Fruit fly (Drosophila melanogaster) whole organism, wandering third instar larva: ENCODE results near the gene Proc.

Experiments used
- Abd-B ChIP-seq: fragments of >200 bp; optimal IDR thresholded peaks from 2 replicates; lab custom pipeline; 2017; ENCODE audit warnings: missing biosample characterization, missing genetic modification characterization
- CG32264 ChIP-seq: fragments of 200-800 bp; sonication (Bioruptor generic); optimal IDR thresholded peaks from 2 replicates; lab custom pipeline; 2016; ENCODE audit warnings: missing biosample characterization, missing genetic modification characterization
- CG9705 ChIP-seq: fragments of 200-800 bp; sonication (Bioruptor generic); optimal IDR thresholded peaks from 2 replicates; lab custom pipeline; 2018; ENCODE audit warnings: missing biosample characterization, mild to moderate bottlenecking, missing genetic modification characterization
- CrebA ChIP-seq: fragments of 200-800 bp; sonication (Bioruptor generic); optimal IDR thresholded peaks from 2 replicates; lab custom pipeline; 2016; ENCODE audit warnings: missing biosample characterization, mild to moderate bottlenecking, missing genetic modification characterization, borderline replicate concordance
- Dfd ChIP-seq: fragments of >200 bp; optimal IDR thresholded peaks from 2 replicates; lab custom pipeline; 2017; ENCODE audit warnings: missing biosample characterization, missing genetic modification characterization
- Dif ChIP-seq: fragments of 200-275, 200-300 bp; sonication (Bioruptor generic); optimal IDR thresholded peaks from 2 replicates; lab custom pipeline; 2018; ENCODE audit warnings: missing biosample characterization, missing genetic modification characterization; ENCODE audit not compliant: partially characterized antibody
- GATAd ChIP-seq: sonication (Bioruptor generic); optimal IDR thresholded peaks from 2 replicates; lab custom pipeline; 2016; ENCODE audit warnings: missing biosample characterization, missing genetic modification characterization
- HLH106 ChIP-seq: fragments of 200-800 bp; optimal IDR thresholded peaks from 3 replicates; lab custom pipeline; 2019; ENCODE audit warnings: missing biosample characterization, mild to moderate bottlenecking, missing genetic modification characterization, moderate library complexity
- Hnf4 ChIP-seq: fragments of 200-800 bp; sonication (Bioruptor generic); optimal IDR thresholded peaks from 2 replicates; lab custom pipeline; 2016; ENCODE audit warnings: missing biosample characterization, mild to moderate bottlenecking, missing genetic modification characterization
- Hr78 ChIP-seq: fragments of >200 bp; optimal IDR thresholded peaks from 2 replicates; lab custom pipeline; 2017; ENCODE audit warnings: missing biosample characterization, missing genetic modification characterization
- Hr83 ChIP-seq: fragments of 200-300 bp; sonication (Bioruptor generic); optimal IDR thresholded peaks from 2 replicates; lab custom pipeline; 2016; ENCODE audit warnings: missing biosample characterization, mild to moderate bottlenecking, missing genetic modification characterization, moderate library complexity; ENCODE audit not compliant: poor library complexity, severe bottlenecking
- Jra ChIP-seq: sonication (Bioruptor generic); optimal IDR thresholded peaks from 2 replicates; lab custom pipeline; 2016; ENCODE audit warnings: missing biosample characterization, missing genetic modification characterization
- Mio ChIP-seq: sonication (Bioruptor generic); optimal IDR thresholded peaks from 2 replicates; lab custom pipeline; 2016; ENCODE audit warnings: missing biosample characterization, missing genetic modification characterization
- Myc ChIP-seq: fragments of >200 bp; optimal IDR thresholded peaks from 2 replicates; lab custom pipeline; 2017
- N ChIP-seq: fragments of >200 bp; optimal IDR thresholded peaks from 2 replicates; lab custom pipeline; 2018; ENCODE audit warnings: missing biosample characterization, missing external identifiers, missing genetic modification characterization
- OdsH ChIP-seq: fragments of 200-800 bp; sonication (Bioruptor generic); optimal IDR thresholded peaks from 2 replicates; lab custom pipeline; 2016; ENCODE audit warnings: missing biosample characterization, mild to moderate bottlenecking, missing genetic modification characterization
- Rel ChIP-seq, 2 experiments: fragments of 200-800 bp; sonication (Bioruptor generic) in 1 of 2; optimal IDR thresholded peaks; 2 replicates in 1 of 2; 3 replicates in 1 of 2; lab custom pipeline; 2016 to 2019; ENCODE audit warnings: mild to moderate bottlenecking in 2 of 2, missing biosample characterization in 2 of 2, missing genetic modification characterization in 2 of 2, moderate library complexity in 1 of 2
- Sp1 ChIP-seq: fragments of 200-800 bp; sonication (Bioruptor generic); optimal IDR thresholded peaks from 3 replicates; lab custom pipeline; 2019; ENCODE audit warnings: missing biosample characterization, mild to moderate bottlenecking, missing genetic modification characterization, moderate library complexity
- Vsx2 ChIP-seq: fragments of 200-300, 225-300 bp; sonication (Bioruptor generic); optimal IDR thresholded peaks from 2 replicates; lab custom pipeline; 2018; ENCODE audit warnings: missing biosample characterization, missing genetic modification characterization; ENCODE audit not compliant: partially characterized antibody
- br ChIP-seq: fragments of 200-800 bp; sonication (Bioruptor generic); optimal IDR thresholded peaks from 2 replicates; lab custom pipeline; 2016; ENCODE audit warnings: missing biosample characterization, missing genetic modification characterization
- brk ChIP-seq: fragments of 200-800 bp; sonication (Bioruptor generic); optimal IDR thresholded peaks from 2 replicates; lab custom pipeline; 2016; ENCODE audit warnings: missing biosample characterization, mild to moderate bottlenecking, missing genetic modification characterization
- dl ChIP-seq, 2 experiments: fragments of 175-275, 200-275 bp in 1 of 2; fragments of 200-275 bp in 1 of 2; sonication (Bioruptor generic); optimal IDR thresholded peaks; lab custom pipeline; 2018; ENCODE audit warnings: mild to moderate bottlenecking in 2 of 2, missing biosample characterization in 2 of 2, missing genetic modification characterization in 2 of 2, moderate library complexity in 2 of 2; ENCODE audit not compliant: partially characterized antibody in 2 of 2, insufficient read depth in 1 of 2
- dmrt93B ChIP-seq: fragments of 200-800 bp; sonication (Bioruptor generic); optimal IDR thresholded peaks from 2 replicates; lab custom pipeline; 2018; ENCODE audit warnings: missing biosample characterization, mild to moderate bottlenecking, missing genetic modification characterization
- dsf ChIP-seq: sonication (Bioruptor generic); optimal IDR thresholded peaks from 2 replicates; lab custom pipeline; 2016; ENCODE audit warnings: missing biosample characterization, missing genetic modification characterization, borderline replicate concordance
- ey ChIP-seq: fragments of 200-800 bp; sonication (Bioruptor generic); optimal IDR thresholded peaks from 2 replicates; lab custom pipeline; 2016; ENCODE audit warnings: missing biosample characterization, missing genetic modification characterization
- foxo ChIP-seq, 2 experiments: fragments of 200-800 bp; sonication (Bioruptor generic); optimal IDR thresholded peaks; 2 replicates in 1 of 2; 3 replicates in 1 of 2; lab custom pipeline; 2016 to 2017; ENCODE audit warnings: missing biosample characterization in 2 of 2, missing genetic modification characterization in 2 of 2
- fru ChIP-seq: fragments of 200-800 bp; sonication (Bioruptor generic); optimal IDR thresholded peaks from 3 replicates; lab custom pipeline; 2016; ENCODE audit warnings: missing biosample characterization, mild to moderate bottlenecking, missing genetic modification characterization
- h ChIP-seq: fragments of 200-800 bp; sonication (Bioruptor generic); optimal IDR thresholded peaks from 3 replicates; lab custom pipeline; 2016; ENCODE audit warnings: missing biosample characterization, mild to moderate bottlenecking, missing genetic modification characterization
- jim ChIP-seq: fragments of 175-275, 200-325 bp; sonication (Bioruptor generic); optimal IDR thresholded peaks from 2 replicates; lab custom pipeline; 2016; ENCODE audit warnings: missing biosample characterization, mild to moderate bottlenecking, missing genetic modification characterization
- lola ChIP-seq: fragments of >200 bp; optimal IDR thresholded peaks from 2 replicates; lab custom pipeline; 2017; ENCODE audit warnings: missing biosample characterization, missing genetic modification characterization
- pan ChIP-seq: fragments of >200 bp; optimal IDR thresholded peaks from 2 replicates; lab custom pipeline; 2017
- psq ChIP-seq: fragments of 200-800 bp; sonication (Bioruptor generic); optimal IDR thresholded peaks from 3 replicates; lab custom pipeline; 2017; ENCODE audit warnings: missing biosample characterization, mild to moderate bottlenecking, missing genetic modification characterization, moderate library complexity
- rgr ChIP-seq: fragments of 200-800 bp; sonication (Bioruptor generic); optimal IDR thresholded peaks from 3 replicates; lab custom pipeline; 2016; ENCODE audit warnings: missing biosample characterization, mild to moderate bottlenecking, missing genetic modification characterization
- sage ChIP-seq: fragments of 200-800 bp; sonication (Bioruptor generic); optimal IDR thresholded peaks from 2 replicates; lab custom pipeline; 2016; ENCODE audit warnings: missing biosample characterization, mild to moderate bottlenecking, missing genetic modification characterization
- sv ChIP-seq: fragments of 200-800 bp; sonication (Bioruptor generic); optimal IDR thresholded peaks from 3 replicates; lab custom pipeline; 2016; ENCODE audit warnings: missing biosample characterization, missing genetic modification characterization
- tai ChIP-seq: sonication (Bioruptor generic); optimal IDR thresholded peaks from 2 replicates; lab custom pipeline; 2016; ENCODE audit warnings: missing biosample characterization, missing genetic modification characterization
- usp ChIP-seq: fragments of >200 bp; optimal IDR thresholded peaks from 2 replicates; lab custom pipeline; 2017; ENCODE audit warnings: missing biosample characterization, missing genetic modification characterization
- woc ChIP-seq: sonication (Bioruptor generic); optimal IDR thresholded peaks from 2 replicates; lab custom pipeline; 2016; ENCODE audit warnings: missing biosample characterization, mild to moderate bottlenecking, missing genetic modification characterization

The Proc gene

DNA sequence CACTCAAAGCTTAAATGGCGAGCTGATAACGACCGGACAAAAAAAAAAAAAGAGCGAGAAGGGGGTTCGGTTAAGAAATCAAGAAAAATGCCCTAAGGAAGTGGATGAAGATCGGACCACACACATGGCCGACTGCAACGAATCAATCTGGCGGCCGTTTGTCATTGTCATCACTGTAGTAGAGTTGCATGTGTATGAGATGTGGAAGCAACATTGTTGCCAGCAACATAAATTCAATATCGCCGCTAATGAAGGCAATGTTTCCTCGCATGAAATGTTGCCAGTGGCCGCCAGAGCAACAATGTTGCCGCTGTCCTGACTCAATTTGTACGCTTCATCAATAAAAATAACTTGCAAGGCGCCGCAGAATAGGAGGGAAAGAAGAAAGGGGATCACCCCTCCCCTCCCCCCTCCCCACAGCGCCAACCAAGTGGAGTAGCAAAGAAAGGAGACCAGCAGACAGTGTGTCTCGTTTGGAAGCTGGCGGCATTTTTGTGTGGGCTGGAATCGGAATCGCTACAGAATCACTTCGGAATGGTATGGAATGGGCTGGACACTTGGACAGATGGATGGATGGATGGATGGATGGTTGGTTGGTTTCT, 43.8 kb upstream of the Proc start:
- TF ChIP-seq ey (GFP tag; lab: Kevin White, UChicago) (no peak), psq (peak; percentile 7), Dfd (peak; percentile 61), sage (no peak), h (GFP tag; lab: Kevin White, UChicago) (no peak), woc (no peak), rgr (GFP tag; lab: Kevin White, UChicago) (peak; percentile 22), HLH106 (tag; lab: Kevin White, UChicago) (no peak), foxo (GFP tag; optimal IDR thresholded peaks at IDR 0.05; lab: Kevin White, UChicago) (peak in 1 of 2 experiments; percentile 18)

DNA sequence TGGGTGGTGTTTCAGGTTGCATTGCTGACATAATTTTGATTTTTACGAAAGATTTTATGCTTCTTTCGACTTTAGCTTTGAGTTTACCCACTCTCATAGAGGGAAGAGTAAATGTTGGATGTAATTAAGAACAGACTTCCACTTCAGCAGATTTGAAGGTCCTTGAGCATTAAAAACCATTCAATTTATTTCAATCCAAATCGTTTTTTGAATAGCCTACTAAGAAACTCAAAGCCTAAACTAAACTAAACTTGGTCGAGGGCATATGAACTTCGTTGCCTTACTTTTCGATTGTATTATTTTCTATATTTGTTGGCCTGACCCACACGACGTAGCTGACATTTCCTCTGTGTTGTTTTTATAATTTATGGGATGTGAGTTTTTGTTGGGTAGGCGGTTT, 41.6 kb upstream of the Proc start:
- TF ChIP-seq Dfd, result no peak
- TF ChIP-seq usp (GFP tag; lab: Kevin White, UChicago), result no peak
- no peak for TF ChIP-seq Myc
- no peak for TF ChIP-seq dsf (GFP tag; lab: Kevin White, UChicago)
- no peak for TF ChIP-seq sv (GFP tag; lab: Kevin White, UChicago)
- no peak for TF ChIP-seq Mio (GFP tag; lab: Kevin White, UChicago)
- TF ChIP-seq brk, result no peak
- TF ChIP-seq rgr (GFP tag; lab: Kevin White, UChicago), result no peak
- no peak for TF ChIP-seq dl (GFP tag; optimal IDR thresholded peaks at IDR 0.05; lab: Kevin White, UChicago; ENCODE audit: insufficient read depth in 1 of 2, partially characterized antibody in 2 of 2)
- no peak for TF ChIP-seq ey (GFP tag; lab: Kevin White, UChicago)
- no peak for TF ChIP-seq Hr83 (GFP tag; lab: Kevin White, UChicago)
- TF ChIP-seq GATAd (GFP tag; lab: Kevin White, UChicago), result no peak
- TF ChIP-seq lola, result no peak
- no peak for TF ChIP-seq h (GFP tag; lab: Kevin White, UChicago)

dm6 chr2L:7911209-7911859, 40.1 kb upstream of the Proc start:
- TF ChIP-seq CG9705 (GFP tag; lab: Kevin White, UChicago), result no peak
- TF ChIP-seq psq, result peak; percentile 56
- TF ChIP-seq br (GFP tag; lab: Kevin White, UChicago), result peak; percentile 29
- TF ChIP-seq jim (GFP tag; lab: Kevin White, UChicago), result no peak
- TF ChIP-seq Hr78 (GFP tag; lab: Kevin White, UChicago), result no peak
- TF ChIP-seq rgr (GFP tag; lab: Kevin White, UChicago), result peak; percentile 13
- peak; percentile 6 for TF ChIP-seq OdsH (GFP tag; lab: Kevin White, UChicago)
- TF ChIP-seq Myc, result no peak
- no peak for TF ChIP-seq dmrt93B (GFP tag; lab: Kevin White, UChicago)
- no peak for TF ChIP-seq Abd-B (GFP tag; lab: Kevin White, UChicago)
- TF ChIP-seq foxo (GFP tag; optimal IDR thresholded peaks at IDR 0.05; lab: Kevin White, UChicago), result peak in 1 of 2 experiments; percentile 53
- TF ChIP-seq pan (lab: Kevin White, UChicago), result no peak
- TF ChIP-seq N, result no peak
- peak; percentile 27 for TF ChIP-seq woc
- no peak for TF ChIP-seq CrebA (GFP tag; lab: Kevin White, UChicago)
- TF ChIP-seq tai (GFP tag; lab: Kevin White, UChicago), result no peak
- no peak for TF ChIP-seq brk
- TF ChIP-seq Mio (GFP tag; lab: Kevin White, UChicago), result no peak
- TF ChIP-seq Rel (GFP tag; optimal IDR thresholded peaks at IDR 0.05; lab: Kevin White, UChicago), result no peak
- TF ChIP-seq Rel (tag; optimal IDR thresholded peaks at IDR 0.05; lab: Kevin White, UChicago), result peak; percentile 20
- no peak for TF ChIP-seq usp (GFP tag; lab: Kevin White, UChicago)
- no peak for TF ChIP-seq Jra
- peak; percentile 14 for TF ChIP-seq HLH106 (tag; lab: Kevin White, UChicago)
- peak; percentile 39 for TF ChIP-seq Hr83 (GFP tag; lab: Kevin White, UChicago)
- no peak for TF ChIP-seq GATAd (GFP tag; lab: Kevin White, UChicago)
- TF ChIP-seq dsf (GFP tag; lab: Kevin White, UChicago), result no peak
- TF ChIP-seq dl (GFP tag; optimal IDR thresholded peaks at IDR 0.05; lab: Kevin White, UChicago; ENCODE audit: insufficient read depth in 1 of 2, partially characterized antibody in 2 of 2), result peak in 1 of 2 experiments; percentile 8
- TF ChIP-seq CG32264 (GFP tag; lab: Kevin White, UChicago), result no peak
- peak; percentile 18 for TF ChIP-seq h (GFP tag; lab: Kevin White, UChicago)
- TF ChIP-seq sage, result no peak
- TF ChIP-seq ey (GFP tag; lab: Kevin White, UChicago), result peak; percentile 37
- TF ChIP-seq Vsx2 (GFP tag; lab: Kevin White, UChicago), result peak; percentile 83
- peak; percentile 50 for TF ChIP-seq Sp1 (GFP tag; lab: Kevin White, UChicago)
- TF ChIP-seq lola, result no peak
- TF ChIP-seq Dfd, result peak; percentile 58
- TF ChIP-seq sv (GFP tag; lab: Kevin White, UChicago), result no peak
- TF ChIP-seq Dif, result peak; percentile 8
- TF ChIP-seq fru (GFP tag; lab: Kevin White, UChicago), result peak; percentile 58
- no peak for TF ChIP-seq Hnf4 (GFP tag; lab: Kevin White, UChicago)
